Worm (Caenorhabditis elegans) whole organism, L2 larva: ENCODE data around the gene scl-1.

ENCODE experiments used
- C34F6.9 ChIP-seq: fragments of 150-350 bp; optimal IDR thresholded peaks from 2 replicates; lab custom pipeline; 2014; ENCODE audit warnings: missing biosample characterization, missing genetic modification characterization
- F13H6.1 ChIP-seq: sonication (generic microtip); optimal IDR thresholded peaks from 2 replicates; lab custom pipeline; 2016; ENCODE audit warnings: missing genetic modification characterization, missing compliant biosample characterization
- R02D3.7 ChIP-seq: fragments of 150-350 bp; optimal IDR thresholded peaks from 2 replicates; lab custom pipeline; 2014; ENCODE audit warnings: missing biosample characterization, missing genetic modification characterization
- Y55F3AM.14 ChIP-seq: fragments of 200-800 bp; sonication (Bioruptor generic); optimal IDR thresholded peaks from 2 replicates; lab custom pipeline; 2018; ENCODE audit warnings: mild to moderate bottlenecking, missing genetic modification characterization, missing compliant biosample characterization
- ZK546.5 ChIP-seq: sonication (generic microtip); optimal IDR thresholded peaks from 2 replicates; lab custom pipeline; 2017; ENCODE audit warnings: missing biosample characterization, missing genetic modification characterization
- alr-1 ChIP-seq: fragments of 150-350 bp; optimal IDR thresholded peaks from 2 replicates; lab custom pipeline; 2014; ENCODE audit warnings: missing biosample characterization, missing genetic modification characterization
- aly-2 ChIP-seq: fragments of 150-350 bp; optimal IDR thresholded peaks from 2 replicates; lab custom pipeline; 2014; ENCODE audit warnings: missing biosample characterization, missing genetic modification characterization
- ama-1 ChIP-seq: fragments of 150-350 bp; optimal IDR thresholded peaks from 2 replicates; lab custom pipeline; 2018; ENCODE audit warnings: inconsistent platforms
- blmp-1 ChIP-seq: sonication (generic microtip); optimal IDR thresholded peaks from 2 replicates; lab custom pipeline; 2017; ENCODE audit warnings: missing genetic modification characterization, mild to moderate bottlenecking, missing compliant biosample characterization, antibody characterized with exemption, moderate library complexity; ENCODE audit not compliant: insufficient read depth
- ceh-16 ChIP-seq: fragments of 150-350 bp; optimal IDR thresholded peaks from 2 replicates; lab custom pipeline; 2014; ENCODE audit warnings: missing biosample characterization, missing genetic modification characterization
- ceh-82 ChIP-seq: fragments of 150-350 bp; optimal IDR thresholded peaks from 2 replicates; lab custom pipeline; 2014; ENCODE audit warnings: missing biosample characterization, missing genetic modification characterization
- crh-2 ChIP-seq: sonication (generic microtip); optimal IDR thresholded peaks from 2 replicates; lab custom pipeline; 2017; ENCODE audit warnings: missing biosample characterization, missing genetic modification characterization
- dmd-4 ChIP-seq: sonication (generic microtip); optimal IDR thresholded peaks from 2 replicates; lab custom pipeline; 2017; ENCODE audit warnings: missing biosample characterization, missing genetic modification characterization
- egl-27 ChIP-seq: sonication (generic microtip); optimal IDR thresholded peaks from 3 replicates; lab custom pipeline; 2017; ENCODE audit warnings: missing biosample characterization, missing genetic modification reagents, missing genetic modification characterization
- elt-1 ChIP-seq: fragments of 150-350 bp; optimal IDR thresholded peaks from 2 replicates; lab custom pipeline; 2014; ENCODE audit warnings: missing biosample characterization, missing genetic modification characterization
- elt-3 ChIP-seq: sonication (generic microtip); optimal IDR thresholded peaks from 2 replicates; lab custom pipeline; 2017; ENCODE audit warnings: missing biosample characterization, missing genetic modification characterization
- fos-1 ChIP-seq: fragments of 150-350 bp; optimal IDR thresholded peaks from 2 replicates; lab custom pipeline; 2014; ENCODE audit warnings: missing biosample characterization, missing genetic modification characterization
- gmeb-1 ChIP-seq: fragments of 150-350 bp; optimal IDR thresholded peaks from 2 replicates; lab custom pipeline; 2014; ENCODE audit warnings: missing biosample characterization, missing genetic modification characterization
- lin-11 ChIP-seq: fragments of 150-350 bp; sonication (generic microtip); optimal IDR thresholded peaks from 2 replicates; lab custom pipeline; 2014; ENCODE audit warnings: missing biosample characterization, missing genetic modification characterization, inconsistent platforms, mixed read lengths
- lin-13 ChIP-seq: fragments of 150-350 bp; optimal IDR thresholded peaks from 2 replicates; lab custom pipeline; 2014; ENCODE audit warnings: missing biosample characterization, missing genetic modification reagents, missing genetic modification characterization
- lsy-2 ChIP-seq, 2 experiments: fragments of 150-350 bp in 1 of 2; sonication (generic microtip) in 1 of 2; optimal IDR thresholded peaks; 2 replicates each; lab custom pipeline; 2014 to 2017; ENCODE audit warnings: missing biosample characterization in 2 of 2, missing genetic modification characterization in 2 of 2
- mab-5 ChIP-seq: fragments of 150-350 bp; optimal IDR thresholded peaks from 2 replicates; lab custom pipeline; 2014; ENCODE audit warnings: missing biosample characterization, missing genetic modification characterization
- mdl-1 ChIP-seq, 2 experiments: fragments of 150-350 bp in 1 of 2; sonication (generic microtip) in 1 of 2; optimal IDR thresholded peaks; 2 replicates each; lab custom pipeline; 2017; ENCODE audit warnings: missing biosample characterization in 2 of 2, missing genetic modification characterization in 2 of 2
- nhr-10 ChIP-seq: sonication (generic microtip); optimal IDR thresholded peaks from 2 replicates; lab custom pipeline; 2017; ENCODE audit warnings: missing biosample characterization, missing genetic modification characterization
- nhr-11 ChIP-seq: fragments of 150-350 bp; optimal IDR thresholded peaks from 2 replicates; lab custom pipeline; 2014; ENCODE audit warnings: missing biosample characterization, missing genetic modification characterization
- nhr-12 ChIP-seq: fragments of 150-350 bp; optimal IDR thresholded peaks from 2 replicates; lab custom pipeline; 2014; ENCODE audit warnings: missing biosample characterization, missing genetic modification characterization
- nhr-129 ChIP-seq: fragments of 150-350 bp; optimal IDR thresholded peaks from 2 replicates; lab custom pipeline; 2014; ENCODE audit warnings: missing biosample characterization, missing genetic modification characterization
- nhr-21 ChIP-seq: fragments of 150-350 bp; optimal IDR thresholded peaks from 2 replicates; lab custom pipeline; 2014; ENCODE audit warnings: missing biosample characterization, missing genetic modification characterization
- nhr-237 ChIP-seq: fragments of 150-350 bp; optimal IDR thresholded peaks from 2 replicates; lab custom pipeline; 2014; ENCODE audit warnings: missing biosample characterization, missing genetic modification characterization
- nhr-25 ChIP-seq: fragments of 150-350 bp; sonication (generic microtip); optimal IDR thresholded peaks from 3 replicates; lab custom pipeline; 2014; ENCODE audit warnings: missing biosample characterization, missing genetic modification characterization
- nhr-6 ChIP-seq: fragments of 150-350 bp; optimal IDR thresholded peaks from 2 replicates; lab custom pipeline; 2014; ENCODE audit warnings: missing biosample characterization, missing genetic modification characterization
- nhr-77 ChIP-seq: fragments of 150-350 bp; optimal IDR thresholded peaks from 2 replicates; lab custom pipeline; 2014; ENCODE audit warnings: missing biosample characterization, missing genetic modification characterization
- peb-1 ChIP-seq: fragments of 150-350 bp; optimal IDR thresholded peaks from 2 replicates; lab custom pipeline; 2014; ENCODE audit warnings: missing biosample characterization, missing genetic modification characterization
- skn-1 ChIP-seq: sonication (generic microtip); optimal IDR thresholded peaks from 2 replicates; lab custom pipeline; 2017; ENCODE audit warnings: missing biosample characterization, missing genetic modification characterization
- sma-3 ChIP-seq: sonication (generic microtip); optimal IDR thresholded peaks from 2 replicates; lab custom pipeline; 2016; ENCODE audit warnings: missing genetic modification reagents, missing genetic modification characterization, missing compliant biosample characterization
- sma-9 ChIP-seq, 2 experiments: fragments of 150-350 bp in 1 of 2; sonication (generic microtip) in 1 of 2; optimal IDR thresholded peaks; 2 replicates each; lab custom pipeline; 2014 to 2016; ENCODE audit warnings: missing genetic modification characterization in 2 of 2, mild to moderate bottlenecking in 1 of 2, missing biosample characterization in 1 of 2, missing compliant biosample characterization in 1 of 2, missing genetic modification reagents in 1 of 2, moderate library complexity in 1 of 2
- snpc-4 ChIP-seq: fragments of 150-350 bp; optimal IDR thresholded peaks from 2 replicates; lab custom pipeline; 2014; ENCODE audit warnings: missing biosample characterization, missing genetic modification characterization
- unc-39 ChIP-seq: fragments of 150-350 bp; optimal IDR thresholded peaks from 2 replicates; lab custom pipeline; 2014; ENCODE audit warnings: missing biosample characterization, missing genetic modification characterization
- unc-55 ChIP-seq: fragments of 150-350 bp; sonication (generic microtip); optimal IDR thresholded peaks from 3 replicates; lab custom pipeline; 2014; ENCODE audit warnings: missing biosample characterization, missing genetic modification reagents, missing genetic modification characterization
- unc-62 ChIP-seq: fragments of 150-350 bp; optimal IDR thresholded peaks from 2 replicates; lab custom pipeline; 2014; ENCODE audit warnings: missing biosample characterization, missing genetic modification reagents, missing genetic modification characterization
- zag-1 ChIP-seq: fragments of 150-350 bp; optimal IDR thresholded peaks from 2 replicates; lab custom pipeline; 2014; ENCODE audit warnings: missing biosample characterization, missing genetic modification characterization
- ztf-1 ChIP-seq: fragments of 200-800 bp; sonication (Bioruptor generic); conservative IDR thresholded peaks from 2 replicates; pipeline ENCODE4 v1.3.6; 2022; ENCODE audit warnings: missing genetic modification characterization, missing compliant biosample characterization
- ztf-11 ChIP-seq: sonication (generic microtip); optimal IDR thresholded peaks from 2 replicates; lab custom pipeline; 2017; ENCODE audit warnings: missing biosample characterization, missing genetic modification characterization
- ztf-4 ChIP-seq: fragments of 150-350 bp; optimal IDR thresholded peaks from 2 replicates; lab custom pipeline; 2014; ENCODE audit warnings: missing biosample characterization, missing genetic modification characterization

Gene scl-1

DNA sequence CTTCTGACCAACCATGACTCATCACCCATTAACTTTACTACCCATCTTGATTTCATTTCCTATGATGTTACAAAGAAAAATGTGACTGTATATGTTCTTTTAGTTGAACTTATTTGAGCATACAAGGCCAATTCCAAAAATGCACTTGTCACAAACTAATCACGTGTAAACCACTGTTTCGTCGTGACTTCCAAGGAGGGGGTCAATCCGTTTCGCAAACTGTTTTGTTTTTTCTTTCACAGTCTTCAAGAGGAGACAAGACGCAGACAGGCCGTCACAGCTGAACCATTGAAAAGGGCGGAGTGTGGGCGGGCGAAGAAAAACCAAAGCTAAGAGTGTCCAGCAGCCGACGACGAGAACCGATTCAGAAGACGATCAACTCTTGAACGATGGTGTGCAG lies 23.0 kb downstream of the scl-1 start, which contains the start of gene C39E9.8:
TSS of gene C39E9.8 (plus strand) at position 328 of the 400 bp plus-strand sequence.
- TF ChIP-seq Y55F3AM.14 (GFP tag; lab: Kevin White, UChicago) (peak; percentile 23), peb-1 (no peak), aly-2 (no peak), ztf-11 (tag; lab: Kevin White, UChicago) (no peak), ztf-4 (tag; lab: Kevin White, UChicago) (no peak), egl-27 (peak; percentile 13), dmd-4 (tag; lab: Kevin White, UChicago) (no peak), nhr-25 (tag; lab: Kevin White, UChicago) (peak; percentile 94), nhr-129 (tag; lab: Kevin White, UChicago) (peak; percentile 71), blmp-1 (tag; lab: Kevin White, UChicago) (peak; percentile 48), nhr-237 (tag; lab: Kevin White, UChicago) (no peak), zag-1 (tag; lab: Kevin White, UChicago) (no peak), ztf-1 (no peak), sma-3 (peak; percentile 77), ceh-82 (tag; lab: Kevin White, UChicago) (no peak), F13H6.1 (no peak), nhr-6 (tag; lab: Kevin White, UChicago) (peak; percentile 14), nhr-11 (tag; lab: Kevin White, UChicago) (no peak), lin-13 (GFP tag; lab: Kevin White, UChicago) (no peak), fos-1 (peak; percentile 41), nhr-21 (peak; percentile 52), sma-9 (GFP tag; optimal IDR thresholded peaks at IDR 0.05; lab: Kevin White, UChicago) (peak; percentile 74), sma-9 (tag; optimal IDR thresholded peaks at IDR 0.05; lab: Kevin White, UChicago) (peak; percentile 1), elt-1 (tag; lab: Kevin White, UChicago) (no peak)
- TF ChIP-seq, all 48 proteins: peak for 10

DNA sequence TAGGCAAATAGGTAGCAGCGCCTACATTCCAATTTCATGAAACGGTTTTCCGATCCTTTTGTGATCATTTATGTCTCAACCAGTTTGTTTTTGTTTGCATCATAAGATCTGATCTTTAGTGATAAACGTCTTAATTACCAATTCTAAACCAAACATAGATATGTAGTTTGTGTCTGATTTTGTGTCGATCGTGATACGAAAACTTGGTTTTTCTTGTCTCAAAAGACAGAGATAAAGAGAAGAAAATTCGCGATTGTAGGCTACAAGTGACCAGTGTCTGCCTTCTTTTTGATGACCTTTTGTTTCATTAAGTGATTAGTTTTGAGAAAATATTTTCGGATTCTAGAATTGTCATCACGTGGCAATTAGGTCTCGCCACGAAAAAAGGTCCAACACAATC lies 24.1 kb downstream of the scl-1 start:
- TF ChIP-seq nhr-25 (tag; lab: Kevin White, UChicago) (peak; percentile 66), nhr-11 (tag; lab: Kevin White, UChicago) (peak; percentile 35), gmeb-1 (tag; lab: Kevin White, UChicago) (no peak), blmp-1 (tag; lab: Kevin White, UChicago) (no peak), zag-1 (tag; lab: Kevin White, UChicago) (no peak), mab-5 (no peak), skn-1 (tag; lab: Kevin White, UChicago) (no peak), lin-11 (tag; lab: Kevin White, UChicago) (no peak), crh-2 (tag; lab: Kevin White, UChicago) (no peak), nhr-12 (tag; lab: Kevin White, UChicago) (no peak), nhr-10 (tag; lab: Kevin White, UChicago) (no peak), unc-62 (GFP tag; lab: Kevin White, UChicago) (no peak), Y55F3AM.14 (GFP tag; lab: Kevin White, UChicago) (no peak), alr-1 (tag; lab: Kevin White, UChicago) (no peak), nhr-21 (peak; percentile 55), egl-27 (no peak), lsy-2 (tag; optimal IDR thresholded peaks at IDR 0.05; lab: Kevin White, UChicago) (no peak), nhr-77 (tag; lab: Kevin White, UChicago) (no peak), sma-3 (peak; percentile 36), unc-39 (tag; lab: Kevin White, UChicago) (no peak), ceh-82 (tag; lab: Kevin White, UChicago) (no peak), fos-1 (no peak), ZK546.5 (tag; lab: Kevin White, UChicago) (no peak), C34F6.9 (tag; lab: Kevin White, UChicago) (no peak), peb-1 (no peak), elt-3 (no peak), nhr-237 (tag; lab: Kevin White, UChicago) (no peak), ama-1 (lab: Kevin White, UChicago) (no peak), unc-55 (GFP tag; lab: Kevin White, UChicago) (no peak), mdl-1 (tag; optimal IDR thresholded peaks at IDR 0.05; lab: Kevin White, UChicago) (no peak), F13H6.1 (no peak), snpc-4 (tag; lab: Kevin White, UChicago) (no peak), ceh-16 (tag; lab: Kevin White, UChicago) (no peak), sma-9 (GFP tag; optimal IDR thresholded peaks at IDR 0.05; lab: Kevin White, UChicago) (no peak), sma-9 (tag; optimal IDR thresholded peaks at IDR 0.05; lab: Kevin White, UChicago) (no peak), nhr-129 (tag; lab: Kevin White, UChicago) (peak; percentile 98), ztf-11 (tag; lab: Kevin White, UChicago) (no peak), aly-2 (no peak), R02D3.7 (tag; lab: Kevin White, UChicago) (no peak)
